Worm (Caenorhabditis elegans) whole organism, L2 larva: Measurements from ENCODE around the gene C04A11.1.

Experiments
- C34F6.9 ChIP-seq: fragments of 150-350 bp; optimal IDR thresholded peaks from 2 replicates; lab custom pipeline; 2014; ENCODE audit warnings: missing biosample characterization, missing genetic modification characterization
- F13H6.1 ChIP-seq: sonication (generic microtip); optimal IDR thresholded peaks from 2 replicates; lab custom pipeline; 2016; ENCODE audit warnings: missing genetic modification characterization, missing compliant biosample characterization
- Y55F3AM.14 ChIP-seq: fragments of 200-800 bp; sonication (Bioruptor generic); optimal IDR thresholded peaks from 2 replicates; lab custom pipeline; 2018; ENCODE audit warnings: mild to moderate bottlenecking, missing genetic modification characterization, missing compliant biosample characterization
- aly-2 ChIP-seq: fragments of 150-350 bp; optimal IDR thresholded peaks from 2 replicates; lab custom pipeline; 2014; ENCODE audit warnings: missing biosample characterization, missing genetic modification characterization
- ama-1 ChIP-seq: fragments of 150-350 bp; optimal IDR thresholded peaks from 2 replicates; lab custom pipeline; 2018; ENCODE audit warnings: inconsistent platforms
- blmp-1 ChIP-seq: sonication (generic microtip); optimal IDR thresholded peaks from 2 replicates; lab custom pipeline; 2017; ENCODE audit warnings: missing genetic modification characterization, mild to moderate bottlenecking, missing compliant biosample characterization, antibody characterized with exemption, moderate library complexity; ENCODE audit not compliant: insufficient read depth
- ceh-82 ChIP-seq: fragments of 150-350 bp; optimal IDR thresholded peaks from 2 replicates; lab custom pipeline; 2014; ENCODE audit warnings: missing biosample characterization, missing genetic modification characterization
- crh-2 ChIP-seq: sonication (generic microtip); optimal IDR thresholded peaks from 2 replicates; lab custom pipeline; 2017; ENCODE audit warnings: missing biosample characterization, missing genetic modification characterization
- dmd-4 ChIP-seq: sonication (generic microtip); optimal IDR thresholded peaks from 2 replicates; lab custom pipeline; 2017; ENCODE audit warnings: missing biosample characterization, missing genetic modification characterization
- fos-1 ChIP-seq: fragments of 150-350 bp; optimal IDR thresholded peaks from 2 replicates; lab custom pipeline; 2014; ENCODE audit warnings: missing biosample characterization, missing genetic modification characterization
- gmeb-1 ChIP-seq: fragments of 150-350 bp; optimal IDR thresholded peaks from 2 replicates; lab custom pipeline; 2014; ENCODE audit warnings: missing biosample characterization, missing genetic modification characterization
- lin-13 ChIP-seq: fragments of 150-350 bp; optimal IDR thresholded peaks from 2 replicates; lab custom pipeline; 2014; ENCODE audit warnings: missing biosample characterization, missing genetic modification reagents, missing genetic modification characterization
- lsy-2 ChIP-seq, 2 experiments: fragments of 150-350 bp in 1 of 2; sonication (generic microtip) in 1 of 2; optimal IDR thresholded peaks; 2 replicates each; lab custom pipeline; 2014 to 2017; ENCODE audit warnings: missing biosample characterization in 2 of 2, missing genetic modification characterization in 2 of 2
- mab-5 ChIP-seq: fragments of 150-350 bp; optimal IDR thresholded peaks from 2 replicates; lab custom pipeline; 2014; ENCODE audit warnings: missing biosample characterization, missing genetic modification characterization
- mbf-1 ChIP-seq: sonication (generic microtip); optimal IDR thresholded peaks from 2 replicates; lab custom pipeline; 2017; ENCODE audit warnings: missing biosample characterization, missing genetic modification characterization
- mdl-1 ChIP-seq, 2 experiments: fragments of 150-350 bp in 1 of 2; sonication (generic microtip) in 1 of 2; optimal IDR thresholded peaks; 2 replicates each; lab custom pipeline; 2017; ENCODE audit warnings: missing biosample characterization in 2 of 2, missing genetic modification characterization in 2 of 2
- nhr-10 ChIP-seq: sonication (generic microtip); optimal IDR thresholded peaks from 2 replicates; lab custom pipeline; 2017; ENCODE audit warnings: missing biosample characterization, missing genetic modification characterization
- nhr-11 ChIP-seq: fragments of 150-350 bp; optimal IDR thresholded peaks from 2 replicates; lab custom pipeline; 2014; ENCODE audit warnings: missing biosample characterization, missing genetic modification characterization
- nhr-129 ChIP-seq: fragments of 150-350 bp; optimal IDR thresholded peaks from 2 replicates; lab custom pipeline; 2014; ENCODE audit warnings: missing biosample characterization, missing genetic modification characterization
- nhr-21 ChIP-seq: fragments of 150-350 bp; optimal IDR thresholded peaks from 2 replicates; lab custom pipeline; 2014; ENCODE audit warnings: missing biosample characterization, missing genetic modification characterization
- nhr-237 ChIP-seq: fragments of 150-350 bp; optimal IDR thresholded peaks from 2 replicates; lab custom pipeline; 2014; ENCODE audit warnings: missing biosample characterization, missing genetic modification characterization
- nhr-25 ChIP-seq: fragments of 150-350 bp; sonication (generic microtip); optimal IDR thresholded peaks from 3 replicates; lab custom pipeline; 2014; ENCODE audit warnings: missing biosample characterization, missing genetic modification characterization
- nhr-6 ChIP-seq: fragments of 150-350 bp; optimal IDR thresholded peaks from 2 replicates; lab custom pipeline; 2014; ENCODE audit warnings: missing biosample characterization, missing genetic modification characterization
- nhr-77 ChIP-seq: fragments of 150-350 bp; optimal IDR thresholded peaks from 2 replicates; lab custom pipeline; 2014; ENCODE audit warnings: missing biosample characterization, missing genetic modification characterization
- peb-1 ChIP-seq: fragments of 150-350 bp; optimal IDR thresholded peaks from 2 replicates; lab custom pipeline; 2014; ENCODE audit warnings: missing biosample characterization, missing genetic modification characterization
- sem-4 ChIP-seq: fragments of 150-350 bp; optimal IDR thresholded peaks from 2 replicates; lab custom pipeline; 2014; ENCODE audit warnings: missing biosample characterization, missing genetic modification reagents, missing genetic modification characterization
- skn-1 ChIP-seq: sonication (generic microtip); optimal IDR thresholded peaks from 2 replicates; lab custom pipeline; 2017; ENCODE audit warnings: missing biosample characterization, missing genetic modification characterization
- sma-3 ChIP-seq: sonication (generic microtip); optimal IDR thresholded peaks from 2 replicates; lab custom pipeline; 2016; ENCODE audit warnings: missing genetic modification reagents, missing genetic modification characterization, missing compliant biosample characterization
- sma-9 ChIP-seq, 2 experiments: fragments of 150-350 bp in 1 of 2; sonication (generic microtip) in 1 of 2; optimal IDR thresholded peaks; 2 replicates each; lab custom pipeline; 2014 to 2016; ENCODE audit warnings: missing genetic modification characterization in 2 of 2, mild to moderate bottlenecking in 1 of 2, missing biosample characterization in 1 of 2, missing compliant biosample characterization in 1 of 2, missing genetic modification reagents in 1 of 2, moderate library complexity in 1 of 2
- unc-55 ChIP-seq: fragments of 150-350 bp; sonication (generic microtip); optimal IDR thresholded peaks from 3 replicates; lab custom pipeline; 2014; ENCODE audit warnings: missing biosample characterization, missing genetic modification reagents, missing genetic modification characterization
- unc-62 ChIP-seq: fragments of 150-350 bp; optimal IDR thresholded peaks from 2 replicates; lab custom pipeline; 2014; ENCODE audit warnings: missing biosample characterization, missing genetic modification reagents, missing genetic modification characterization
- zag-1 ChIP-seq: fragments of 150-350 bp; optimal IDR thresholded peaks from 2 replicates; lab custom pipeline; 2014; ENCODE audit warnings: missing biosample characterization, missing genetic modification characterization
- ztf-1 ChIP-seq: fragments of 200-800 bp; sonication (Bioruptor generic); conservative IDR thresholded peaks from 2 replicates; pipeline ENCODE4 v1.3.6; 2022; ENCODE audit warnings: missing genetic modification characterization, missing compliant biosample characterization
- ztf-11 ChIP-seq: sonication (generic microtip); optimal IDR thresholded peaks from 2 replicates; lab custom pipeline; 2017; ENCODE audit warnings: missing biosample characterization, missing genetic modification characterization

C04A11.1 gene

DNA sequence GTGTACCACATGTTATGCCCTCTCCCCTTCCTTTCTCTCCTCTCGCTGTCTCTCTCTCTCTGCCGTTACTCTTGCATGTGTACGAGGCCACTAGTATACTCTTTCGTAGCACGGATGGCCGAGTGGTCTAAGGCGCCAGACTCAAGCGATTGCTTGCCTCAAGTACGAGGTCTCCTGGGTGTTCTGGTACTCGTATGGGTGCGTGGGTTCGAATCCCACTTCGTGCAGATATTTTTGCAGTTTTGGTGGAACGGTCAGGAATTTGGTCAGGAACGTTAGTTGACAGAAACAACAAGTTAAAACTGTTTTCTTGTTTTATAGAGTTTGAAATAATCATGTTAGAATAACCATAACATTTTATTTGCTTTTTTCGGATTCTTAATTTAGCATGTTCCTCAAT is 5.1 kb downstream of the C04A11.1 start (continued):
- TF ChIP-seq nhr-6 (tag; lab: Kevin White, UChicago) (peak; percentile 60), zag-1 (tag; lab: Kevin White, UChicago) (peak; percentile 47), dmd-4 (tag; lab: Kevin White, UChicago) (no peak), peb-1 (tag; lab: Kevin White, UChicago) (no peak), sma-3 (GFP tag; lab: Kevin White, UChicago) (peak; percentile 86)

DNA sequence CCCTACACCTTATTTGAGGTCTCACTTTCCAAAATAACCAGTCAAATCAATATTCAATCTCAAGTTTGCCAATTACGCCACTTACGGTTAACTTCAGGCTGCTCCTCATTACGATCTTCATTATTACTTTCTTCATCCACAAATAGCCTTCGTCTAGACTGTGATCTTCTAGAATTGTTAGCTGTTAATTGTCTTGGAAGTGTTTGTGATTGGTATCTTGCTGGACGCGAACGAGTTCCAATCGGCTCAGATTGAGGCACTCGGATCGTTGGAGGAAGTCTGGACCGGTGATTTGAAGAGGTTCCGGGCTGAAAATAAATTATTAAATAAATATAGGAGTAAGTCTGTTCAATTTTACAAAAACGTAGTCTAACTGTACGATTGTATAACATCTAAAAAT is 6.6 kb downstream of the C04A11.1 start:
- TF ChIP-seq sem-4 (tag; lab: Kevin White, UChicago) (no peak), nhr-21 (tag; lab: Kevin White, UChicago) (no peak), ama-1 (lab: Kevin White, UChicago) (no peak), blmp-1 (no peak), nhr-10 (tag; lab: Kevin White, UChicago) (no peak), peb-1 (tag; lab: Kevin White, UChicago) (no peak), zag-1 (tag; lab: Kevin White, UChicago) (no peak), dmd-4 (tag; lab: Kevin White, UChicago) (no peak)

DNA sequence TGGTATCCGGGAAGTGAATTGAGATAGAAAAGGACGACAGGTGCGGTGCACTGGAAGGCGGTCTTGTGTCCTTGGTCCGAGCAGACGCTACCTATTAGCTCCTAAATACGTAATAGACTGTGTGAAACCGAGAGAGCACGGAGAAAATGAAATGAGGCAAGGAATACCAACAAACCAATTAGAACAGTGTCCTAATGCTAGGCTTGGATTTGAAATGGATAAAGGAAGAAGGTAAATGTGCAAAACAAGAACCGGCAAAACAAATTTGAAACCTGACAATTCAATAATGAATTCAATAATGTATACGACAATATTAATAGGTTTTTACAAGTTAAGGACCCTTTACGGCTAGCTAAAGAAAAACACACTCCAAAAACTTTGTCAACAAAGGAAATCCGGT is 8.4 kb downstream of the C04A11.1 start, which contains the start of gene C04A11.2:
Gene C04A11.2, minus strand, starts transcription at position 101 of the 400 bp plus-strand sequence.
- TF ChIP-seq nhr-129 (no peak), nhr-77 (tag; lab: Kevin White, UChicago) (no peak), nhr-11 (tag; lab: Kevin White, UChicago) (no peak), dmd-4 (tag; lab: Kevin White, UChicago) (no peak), unc-55 (GFP tag; lab: Kevin White, UChicago) (no peak), zag-1 (tag; lab: Kevin White, UChicago) (no peak), ceh-82 (tag; lab: Kevin White, UChicago) (no peak), aly-2 (tag; lab: Kevin White, UChicago) (no peak)

DNA sequence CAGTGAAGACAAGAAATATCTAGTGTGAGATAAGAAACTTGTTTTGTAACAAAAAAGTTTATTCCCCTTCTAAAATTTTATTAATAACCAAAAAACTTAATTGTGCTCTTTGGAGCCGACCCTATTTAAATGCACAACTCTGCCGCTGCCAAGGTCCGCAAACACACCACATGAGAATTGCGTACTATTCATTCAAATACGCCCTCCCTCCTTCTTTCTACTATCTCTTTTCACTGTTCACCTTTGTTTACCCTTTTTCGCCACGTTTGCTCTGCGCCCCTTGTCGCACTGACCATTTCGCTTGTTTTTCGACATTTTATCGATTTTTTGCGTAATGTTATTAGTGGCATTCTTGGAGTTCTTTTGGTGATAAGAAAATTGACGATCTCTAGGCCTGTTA is 9.3 kb downstream of the C04A11.1 start:
- TF ChIP-seq mab-5 (tag; lab: Kevin White, UChicago) (no peak), ama-1 (lab: Kevin White, UChicago) (no peak), ztf-1 (GFP tag; lab: Robert Waterston, UW) (no peak), Y55F3AM.14 (GFP tag; lab: Kevin White, UChicago) (no peak), gmeb-1 (tag; lab: Kevin White, UChicago) (peak; percentile 45), lsy-2 (tag; optimal IDR thresholded peaks at IDR 0.05; lab: Kevin White, UChicago) (peak in 1 of 2 experiments; percentile 43), nhr-10 (tag; lab: Kevin White, UChicago) (no peak), nhr-25 (no peak), nhr-21 (tag; lab: Kevin White, UChicago) (no peak), lin-13 (GFP tag; lab: Kevin White, UChicago) (peak; percentile 33), sma-3 (GFP tag; lab: Kevin White, UChicago) (no peak), unc-55 (GFP tag; lab: Kevin White, UChicago) (peak; percentile 35), F13H6.1 (tag; lab: Kevin White, UChicago) (peak; percentile 45), crh-2 (tag; lab: Kevin White, UChicago) (peak; percentile 73), unc-62 (GFP tag; lab: Kevin White, UChicago) (no peak), nhr-237 (tag; lab: Kevin White, UChicago) (no peak), sma-9 (GFP tag; optimal IDR thresholded peaks at IDR 0.05; lab: Kevin White, UChicago) (peak; percentile 42), sma-9 (tag; optimal IDR thresholded peaks at IDR 0.05; lab: Kevin White, UChicago) (no peak), C34F6.9 (tag; lab: Kevin White, UChicago) (peak; percentile 43), peb-1 (tag; lab: Kevin White, UChicago) (no peak), mdl-1 (tag; optimal IDR thresholded peaks at IDR 0.05; lab: Kevin White, UChicago) (no peak), mbf-1 (tag; lab: Kevin White, UChicago) (no peak), nhr-129 (peak; percentile 73), fos-1 (tag; lab: Kevin White, UChicago) (peak; percentile 54), zag-1 (tag; lab: Kevin White, UChicago) (no peak), skn-1 (no peak)

DNA sequence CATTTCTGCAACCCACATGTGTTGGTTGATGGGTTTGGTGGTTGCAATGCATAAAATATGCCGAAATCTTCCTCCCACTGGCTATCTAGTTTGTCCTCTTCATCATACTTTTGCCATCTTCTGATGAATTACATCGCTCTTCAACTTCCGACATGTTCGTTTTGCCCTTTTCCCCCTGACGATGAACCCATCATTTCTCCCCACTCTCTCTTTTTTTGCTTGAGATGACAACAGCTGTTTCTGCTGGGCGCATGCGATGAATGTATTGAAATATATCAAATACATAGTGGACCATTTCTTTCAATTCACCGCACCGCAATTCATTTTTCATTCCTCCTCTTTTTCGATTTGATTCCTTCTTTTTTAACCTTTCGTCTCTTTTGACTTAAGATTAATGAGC is 10.7 kb downstream of the C04A11.1 start:
- no peak for TF ChIP-seq lsy-2 (tag; optimal IDR thresholded peaks at IDR 0.05; lab: Kevin White, UChicago)
- TF ChIP-seq nhr-77 (tag; lab: Kevin White, UChicago): no peak
- TF ChIP-seq crh-2 (tag; lab: Kevin White, UChicago): no peak
- TF ChIP-seq sma-9 (GFP tag; optimal IDR thresholded peaks at IDR 0.05; lab: Kevin White, UChicago): peak; percentile 21
- no peak for TF ChIP-seq sma-9 (tag; optimal IDR thresholded peaks at IDR 0.05; lab: Kevin White, UChicago)
- no peak for TF ChIP-seq blmp-1
- no peak for TF ChIP-seq ztf-11 (tag; lab: Kevin White, UChicago)
- peak; percentile 5 for TF ChIP-seq nhr-129
- peak; percentile 6 for TF ChIP-seq nhr-25
- TF ChIP-seq peb-1 (tag; lab: Kevin White, UChicago): no peak
- no peak for TF ChIP-seq ztf-1 (GFP tag; lab: Robert Waterston, UW)
- TF ChIP-seq unc-55 (GFP tag; lab: Kevin White, UChicago): no peak
- no peak for TF ChIP-seq unc-62 (GFP tag; lab: Kevin White, UChicago)
- no peak for TF ChIP-seq aly-2 (tag; lab: Kevin White, UChicago)
